Fruit fly (Drosophila melanogaster) S2 (cell line): Measurements from ENCODE around the gene CG34043.

Source experiments
- CG8478 ChIP-seq: fragments of >200 bp; optimal IDR thresholded peaks from 2 replicates; lab custom pipeline; 2018
- CTCF ChIP-seq, 2 experiments: fragments of >200 bp; optimal IDR thresholded peaks; 2 replicates each; lab custom pipeline; 2018

DNA sequence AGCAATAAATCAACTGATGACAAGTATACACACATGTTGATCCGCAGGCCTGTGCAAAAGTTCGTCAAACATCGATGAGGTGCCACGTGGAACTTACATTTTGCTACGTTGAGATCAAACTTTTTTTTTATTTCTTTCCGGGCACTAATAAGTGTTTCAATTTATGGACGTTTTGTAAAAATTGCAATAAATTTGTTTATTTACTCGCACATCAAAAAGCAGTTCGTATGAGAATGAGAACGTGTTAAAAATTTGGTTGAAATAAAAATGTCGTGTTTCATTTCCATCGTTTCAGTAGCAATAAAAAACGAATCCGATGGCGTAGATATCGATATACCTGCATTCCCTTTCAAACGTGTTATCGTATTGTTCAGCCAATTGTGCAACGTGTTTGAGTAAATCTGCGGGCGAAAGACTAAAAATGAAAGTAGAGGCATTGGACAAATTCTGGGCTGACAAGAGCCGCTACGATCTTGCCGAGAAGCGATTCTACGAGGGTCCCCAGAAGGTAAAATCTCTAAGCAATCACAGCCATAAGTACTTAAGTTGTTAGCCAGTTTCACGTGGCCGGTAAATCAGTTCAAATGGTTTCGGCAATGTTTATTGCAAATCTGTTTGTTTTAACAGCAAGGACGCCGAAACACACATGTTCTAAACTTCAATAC lies 48.4 kb downstream of the CG34043 start, which contains the start of gene eEF1delta:
- TF ChIP-seq CTCF (optimal IDR thresholded peaks at IDR 0.05; lab: Kevin White, UChicago) (no peak), CG8478 (lab: Kevin White, UChicago) (no peak)
